Worm (Caenorhabditis elegans): ENCODE measurements around the gene sucg-1.

The sucg-1 gene

ce11 chrIV:7775725-7776124 lies 47.0 kb downstream of the sucg-1 start, which contains the start of gene swd-2.1:
Gene swd-2.1 (plus strand): TSS chrIV:7776025.
- no peak for TF ChIP-seq ztf-29 (GFP tag; IDR thresholded peaks at IDR 0.05)
- no peak for TF ChIP-seq ztf-23 (GFP tag; IDR thresholded peaks at IDR 0.05)
- TF ChIP-seq klf-2 (GFP tag; conservative IDR thresholded peaks at IDR 0.05), result no peak
- TF ChIP-seq T22C8.4 (GFP tag; IDR thresholded peaks at IDR 0.05), result no peak
- TF ChIP-seq cog-1 (tag; optimal IDR thresholded peaks at IDR 0.05), result no peak
- no peak for TF ChIP-seq med-1 (GFP tag; optimal IDR thresholded peaks at IDR 0.05; ENCODE audit: insufficient read depth)
- no peak for TF ChIP-seq ref-1 (GFP tag; conservative IDR thresholded peaks at IDR 0.05)
- no peak for TF ChIP-seq tab-1 (GFP tag; IDR thresholded peaks at IDR 0.05)
- no peak for TF ChIP-seq flt-1 (GFP tag; IDR thresholded peaks at IDR 0.05)

ce11 chrIV:7778865-7779264 lies 50.2 kb downstream of the sucg-1 start, which contains the start of gene rpap-3:
Gene rpap-3 (minus strand): TSS chrIV:7778965.
- TF ChIP-seq klf-2 (GFP tag; conservative IDR thresholded peaks at IDR 0.05), result no peak
- no peak for TF ChIP-seq ztf-23 (GFP tag; IDR thresholded peaks at IDR 0.05)
- no peak for TF ChIP-seq med-1 (GFP tag; optimal IDR thresholded peaks at IDR 0.05; ENCODE audit: insufficient read depth)
- no peak for TF ChIP-seq T22C8.4 (GFP tag; IDR thresholded peaks at IDR 0.05)
- TF ChIP-seq ztf-29 (GFP tag; IDR thresholded peaks at IDR 0.05), result no peak
- TF ChIP-seq flt-1 (GFP tag; IDR thresholded peaks at IDR 0.05), result no peak
- TF ChIP-seq cog-1 (tag; optimal IDR thresholded peaks at IDR 0.05), result no peak
- no peak for TF ChIP-seq ref-1 (GFP tag; conservative IDR thresholded peaks at IDR 0.05)
- TF ChIP-seq tab-1 (GFP tag; IDR thresholded peaks at IDR 0.05), result no peak
